Worm (Caenorhabditis elegans) whole organism, midembryonic: ENCODE results near the gene algn-2.

Experiments used
- T22C8.4 ChIP-seq: fragments of 200-800 bp; sonication (Bioruptor generic); IDR thresholded peaks from 2 replicates; pipeline ENCODE4 v1.3.6; 2022; ENCODE audit warnings: missing genetic modification characterization, missing compliant biosample characterization
- cog-1 ChIP-seq: sonication (generic microtip); optimal IDR thresholded peaks from 2 replicates; lab custom pipeline; 2016; ENCODE audit warnings: missing genetic modification characterization, missing compliant biosample characterization
- flt-1 ChIP-seq: fragments of 200-800 bp; sonication (Bioruptor generic); IDR thresholded peaks from 2 replicates; pipeline ENCODE4 v1.3.6; 2022; ENCODE audit warnings: missing genetic modification characterization, missing compliant biosample characterization
- klf-2 ChIP-seq: fragments of 200-800 bp; sonication (Bioruptor generic); conservative IDR thresholded peaks from 2 replicates; pipeline ENCODE4 v1.3.6; 2022; ENCODE audit warnings: missing genetic modification reagents, missing genetic modification characterization, missing compliant biosample characterization
- med-1 ChIP-seq: sonication (generic microtip); optimal IDR thresholded peaks from 2 replicates; lab custom pipeline; 2017; ENCODE audit warnings: missing genetic modification characterization, mild to moderate bottlenecking, missing compliant biosample characterization, antibody characterized with exemption, missing genetic modification reagents; ENCODE audit not compliant: insufficient read depth
- ref-1 ChIP-seq: fragments of 200-800 bp; sonication (Bioruptor generic); conservative IDR thresholded peaks from 2 replicates; pipeline ENCODE4 v1.3.6; 2022; ENCODE audit warnings: missing genetic modification reagents, missing genetic modification characterization, missing compliant biosample characterization
- tab-1 ChIP-seq: fragments of 200-800 bp; sonication (Bioruptor generic); IDR thresholded peaks from 2 replicates; pipeline ENCODE4 v1.3.6; 2022; ENCODE audit warnings: missing genetic modification characterization, missing compliant biosample characterization
- ztf-23 ChIP-seq: fragments of 200-800 bp; sonication (Bioruptor generic); IDR thresholded peaks from 2 replicates; pipeline ENCODE4 v1.3.6; 2022; ENCODE audit warnings: missing genetic modification reagents, missing genetic modification characterization, missing compliant biosample characterization
- ztf-29 ChIP-seq: fragments of 200-800 bp; sonication (Bioruptor generic); IDR thresholded peaks from 2 replicates; pipeline ENCODE4 v1.3.6; 2022; ENCODE audit warnings: missing genetic modification reagents, missing genetic modification characterization, missing compliant biosample characterization

algn-2 gene

DNA sequence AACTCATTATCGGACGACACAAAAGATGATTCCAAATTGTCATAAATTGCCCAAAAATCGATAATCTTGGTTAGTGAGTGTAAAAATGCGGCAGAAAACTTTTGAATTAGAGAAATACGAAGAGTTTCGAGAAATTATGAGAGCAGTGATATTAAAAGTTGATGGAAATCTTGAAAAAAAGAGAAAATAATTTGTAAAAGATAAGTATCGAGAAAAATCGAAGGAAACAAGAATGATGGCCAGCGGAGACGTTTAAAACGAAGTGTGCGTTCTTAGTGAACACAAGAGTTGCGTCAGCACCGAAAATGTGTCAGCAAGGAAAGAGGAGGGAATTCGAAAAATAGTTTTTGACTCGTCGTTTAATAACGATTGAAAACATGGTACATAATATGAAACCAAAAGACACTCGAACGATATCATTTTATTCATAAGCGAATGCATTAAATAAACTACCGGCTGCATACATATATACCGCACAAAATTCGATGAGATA is 14.8 kb downstream of the algn-2 start, which contains the start of gene ndx-6:
ndx-6 (minus strand) TSS at position 51 of the 493 bp plus-strand sequence.
- TF ChIP-seq flt-1 (peak; percentile 83), tab-1 (0 out of 2 replicates have a peak, but pooled peaks have one; percentile 39), klf-2 (no peak), ztf-23 (peak; percentile 73), ztf-29 (GFP tag; lab: Robert Waterston, UW) (no peak), cog-1 (tag; lab: Kevin White, UChicago) (peak; percentile 46), T22C8.4 (GFP tag; lab: Robert Waterston, UW) (0 out of 2 replicates have a peak, but pooled peaks have one; percentile 10)

DNA sequence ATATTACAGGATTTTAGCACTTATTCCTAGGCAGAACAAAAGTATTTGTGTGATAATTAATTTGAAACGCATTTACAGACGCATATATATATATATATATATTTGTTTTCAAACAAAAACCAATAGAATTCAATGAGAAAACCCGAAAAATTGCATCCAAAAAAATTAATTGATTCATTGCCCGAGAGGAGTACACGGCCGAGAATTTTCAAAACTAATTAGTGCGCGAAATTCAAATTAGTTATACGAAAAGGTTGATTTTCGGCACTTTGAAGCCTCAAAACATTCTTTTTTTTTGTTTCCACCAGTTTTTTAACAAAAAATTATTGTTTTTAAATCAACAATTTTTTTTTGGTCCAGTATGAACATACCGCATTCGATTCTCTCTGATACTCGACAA is 16.4 kb downstream of the algn-2 start:
- TF ChIP-seq T22C8.4 (GFP tag; lab: Robert Waterston, UW) (no peak), med-1 (GFP tag; lab: Kevin White, UChicago) (no peak), flt-1 (no peak), tab-1 (no peak), cog-1 (tag; lab: Kevin White, UChicago) (no peak), ref-1 (GFP tag; lab: Robert Waterston, UW) (no peak), ztf-23 (no peak), klf-2 (no peak), ztf-29 (GFP tag; lab: Robert Waterston, UW) (no peak)

DNA sequence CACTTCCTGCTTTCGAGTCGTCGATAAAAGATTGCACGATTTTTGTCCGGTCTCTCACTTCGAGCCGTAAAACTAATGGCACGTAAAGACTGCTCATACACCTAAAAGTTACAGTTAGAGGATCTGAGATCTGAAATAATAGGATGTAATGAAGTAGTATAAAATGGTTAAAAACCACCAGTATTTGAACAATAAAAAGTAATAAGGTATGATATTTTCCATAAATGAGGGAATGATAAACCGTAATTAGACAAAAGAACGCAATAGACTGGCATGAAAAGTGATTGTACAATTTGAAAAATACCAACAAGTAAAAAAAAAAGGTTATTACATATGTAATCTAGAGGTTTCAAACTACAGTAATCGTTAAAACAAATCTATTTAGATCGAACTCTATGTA is 18.0 kb downstream of the algn-2 start, which contains the start of gene brap-2:
brap-2 (minus strand) TSS at position 101 of the 400 bp plus-strand sequence.
- no peak for TF ChIP-seq ztf-29 (GFP tag; lab: Robert Waterston, UW)
- no peak for TF ChIP-seq tab-1
- no peak for TF ChIP-seq T22C8.4 (GFP tag; lab: Robert Waterston, UW)
- no peak for TF ChIP-seq ref-1 (GFP tag; lab: Robert Waterston, UW)
- no peak for TF ChIP-seq klf-2
- no peak for TF ChIP-seq flt-1
- no peak for TF ChIP-seq cog-1 (tag; lab: Kevin White, UChicago)
- TF ChIP-seq med-1 (GFP tag; lab: Kevin White, UChicago), result no peak
- TF ChIP-seq ztf-23, result no peak

DNA sequence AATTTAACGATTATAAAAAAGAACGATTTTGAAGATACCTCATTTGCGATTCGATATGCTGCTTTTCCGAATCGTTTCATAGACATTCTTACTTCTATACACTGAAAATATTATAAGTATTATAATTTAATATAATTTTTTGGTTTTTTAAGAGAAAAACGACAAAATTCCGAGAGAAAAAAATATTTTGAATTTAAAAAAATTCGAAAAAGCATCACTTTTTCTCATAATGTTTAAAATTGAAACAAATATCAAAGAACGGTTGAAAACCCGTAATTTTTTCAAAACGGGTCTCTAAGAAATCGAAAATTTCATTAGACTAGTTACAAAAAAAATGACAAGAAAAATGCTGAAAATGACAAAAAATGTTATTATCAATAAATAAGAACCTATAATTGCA is 20.5 kb downstream of the algn-2 start, which contains the start of gene pink-1:
pink-1 (minus strand) TSS at position 101 of the 400 bp plus-strand sequence.
- TF ChIP-seq T22C8.4 (GFP tag; lab: Robert Waterston, UW) (no peak), cog-1 (tag; lab: Kevin White, UChicago) (no peak), tab-1 (no peak), ref-1 (GFP tag; lab: Robert Waterston, UW) (no peak), klf-2 (no peak), ztf-29 (GFP tag; lab: Robert Waterston, UW) (no peak), flt-1 (no peak), med-1 (GFP tag; lab: Kevin White, UChicago) (no peak), ztf-23 (no peak)

DNA sequence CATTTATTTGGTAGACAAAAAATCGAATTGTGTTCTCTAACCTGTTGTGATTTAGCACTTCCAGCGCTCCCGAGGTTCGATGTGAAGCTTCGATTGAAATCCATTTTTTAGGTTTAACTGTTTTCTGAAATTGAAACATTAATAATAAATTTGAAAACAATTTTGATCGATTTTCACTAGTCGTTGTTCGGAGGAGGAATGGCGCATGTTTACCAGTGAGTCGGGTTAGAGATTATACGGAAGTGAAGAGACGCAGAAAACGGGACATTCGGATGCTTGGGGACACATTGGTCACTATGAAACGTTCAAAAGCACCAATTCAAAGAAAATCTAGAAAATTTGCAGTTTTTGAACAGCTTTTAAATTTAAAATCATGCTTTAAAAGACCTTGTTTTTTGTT is 23.7 kb downstream of the algn-2 start, which contains the start of gene fbxl-3:
fbxl-3 (minus strand) TSS at position 124 of the 400 bp plus-strand sequence.
- TF ChIP-seq med-1 (GFP tag; lab: Kevin White, UChicago) (no peak), tab-1 (no peak), flt-1 (no peak)

DNA sequence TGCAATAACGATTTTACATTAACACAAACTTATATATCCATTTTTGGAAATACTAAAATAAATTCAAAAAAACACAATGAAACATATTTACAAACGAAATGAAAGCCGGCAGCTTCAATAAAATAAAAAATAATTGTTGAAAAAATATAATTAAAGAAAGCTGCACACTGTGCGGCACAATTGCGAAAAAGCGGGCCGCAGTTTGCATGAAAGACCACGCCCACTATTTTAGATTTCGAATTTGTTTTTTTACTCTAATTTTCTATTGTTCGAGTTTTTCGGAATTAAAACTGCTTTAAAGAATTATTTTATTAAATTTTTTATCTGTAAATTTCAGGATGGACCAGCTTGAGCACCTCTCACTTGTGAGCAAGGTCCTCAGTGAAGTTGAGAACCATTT is 24.1 kb downstream of the algn-2 start, which contains the start of gene mog-5:
mog-5 (plus strand) TSS at position 338 of the 400 bp plus-strand sequence.
- peak; percentile 68; the same call in 1 of the 2 replicates for TF ChIP-seq ztf-23
- no peak; the same call in 1 of the 2 replicates for TF ChIP-seq klf-2
- TF ChIP-seq ref-1 (GFP tag; lab: Robert Waterston, UW), result no peak
- TF ChIP-seq med-1 (GFP tag; lab: Kevin White, UChicago), result peak; percentile 64
- TF ChIP-seq tab-1, result 0 out of 2 replicates have a peak, but pooled peaks have one; percentile 58
- peak; percentile 87 for TF ChIP-seq ztf-29 (GFP tag; lab: Robert Waterston, UW)
- 0 out of 2 replicates have a peak, but pooled peaks have one; percentile 29 for TF ChIP-seq flt-1
- TF ChIP-seq cog-1 (tag; lab: Kevin White, UChicago), result peak; percentile 8

DNA sequence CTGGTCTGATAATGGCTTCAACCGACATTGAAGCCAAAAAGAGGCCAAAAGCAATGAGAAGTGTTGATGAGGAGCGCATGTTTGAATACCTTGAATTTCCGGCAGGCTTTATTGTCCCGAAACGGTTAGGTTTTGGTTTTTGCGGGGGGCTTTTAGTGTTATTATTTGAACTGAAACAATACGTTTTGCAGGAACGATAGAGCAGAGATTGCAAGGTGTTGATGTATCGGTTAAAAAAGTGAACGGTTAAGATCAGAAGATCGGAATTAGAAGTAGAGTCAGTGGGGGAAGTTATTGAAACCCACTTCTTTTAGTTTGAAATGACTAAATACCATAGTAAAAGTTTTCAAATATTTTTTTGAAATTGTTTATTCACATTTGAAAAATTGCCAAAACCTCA is 32.5 kb downstream of the algn-2 start, which contains the start of gene clec-141:
clec-141 (minus strand) TSS at position 101 of the 400 bp plus-strand sequence.
- no peak for TF ChIP-seq ztf-29 (GFP tag; lab: Robert Waterston, UW)
- TF ChIP-seq ref-1 (GFP tag; lab: Robert Waterston, UW), result no peak
- no peak for TF ChIP-seq T22C8.4 (GFP tag; lab: Robert Waterston, UW)
- no peak for TF ChIP-seq cog-1 (tag; lab: Kevin White, UChicago)
- no peak for TF ChIP-seq med-1 (GFP tag; lab: Kevin White, UChicago)
- no peak for TF ChIP-seq flt-1
- TF ChIP-seq ztf-23, result no peak
- TF ChIP-seq klf-2, result no peak
- no peak for TF ChIP-seq tab-1

DNA sequence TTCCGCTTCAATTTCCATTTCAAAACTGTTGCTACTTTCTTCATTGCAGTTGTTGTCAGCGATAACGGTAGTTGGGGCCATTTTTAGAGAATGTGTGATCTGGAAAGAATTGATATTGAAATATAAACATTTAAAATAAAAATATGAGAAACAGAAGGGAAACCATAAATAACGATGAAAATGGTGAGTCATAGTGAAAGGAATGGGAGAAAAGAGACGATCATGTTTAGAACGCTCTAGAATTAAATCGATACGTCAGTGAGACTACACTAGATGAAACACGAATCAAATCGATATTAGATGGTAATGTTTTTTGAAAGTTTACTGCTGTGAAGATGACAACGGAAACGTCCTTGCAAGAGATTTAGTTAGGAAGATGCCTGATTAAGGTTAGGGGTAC is 33.9 kb downstream of the algn-2 start, which contains the start of the genes EEED8.12 and EEED8.4:
EEED8.12 (minus strand) TSS at position 101 of the 400 bp plus-strand sequence.
EEED8.4 (plus strand) TSS at position 396 of the 400 bp plus-strand sequence.
- TF ChIP-seq ref-1 (GFP tag; lab: Robert Waterston, UW) (no peak), tab-1 (no peak), T22C8.4 (GFP tag; lab: Robert Waterston, UW) (no peak), klf-2 (no peak), ztf-29 (GFP tag; lab: Robert Waterston, UW) (no peak), med-1 (GFP tag; lab: Kevin White, UChicago) (no peak), cog-1 (tag; lab: Kevin White, UChicago) (no peak), flt-1 (no peak), ztf-23 (no peak)

DNA sequence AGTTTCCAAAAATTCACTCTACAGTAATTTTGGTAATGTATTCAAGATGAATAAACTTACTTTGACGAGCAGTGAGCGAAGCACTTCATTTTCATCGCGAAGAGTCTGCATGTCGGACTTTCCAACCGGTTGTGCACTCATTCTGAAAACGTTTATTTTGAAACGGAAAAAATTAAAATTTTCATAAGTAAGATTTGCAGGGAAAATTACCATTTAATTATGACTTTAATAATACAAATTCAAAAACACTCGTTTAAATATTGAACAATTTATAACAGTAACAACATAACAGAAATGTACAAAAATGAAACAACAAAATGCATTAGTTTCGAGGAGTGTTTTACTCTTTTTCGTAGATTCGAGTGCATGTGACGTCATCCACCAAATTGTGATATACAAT is 37.4 kb downstream of the algn-2 start, which contains the start of the genes EEED8.13 and EEED8.18:
EEED8.13 (minus strand) TSS at position 101 of the 400 bp plus-strand sequence.
EEED8.18 (minus strand) TSS at position 144 of the 400 bp plus-strand sequence.
- TF ChIP-seq ztf-23, result no peak
- TF ChIP-seq tab-1, result no peak
- no peak for TF ChIP-seq cog-1 (tag; lab: Kevin White, UChicago)
- TF ChIP-seq T22C8.4 (GFP tag; lab: Robert Waterston, UW), result no peak
- no peak for TF ChIP-seq flt-1
- TF ChIP-seq med-1 (GFP tag; lab: Kevin White, UChicago), result no peak
- TF ChIP-seq ztf-29 (GFP tag; lab: Robert Waterston, UW), result no peak
- no peak for TF ChIP-seq ref-1 (GFP tag; lab: Robert Waterston, UW)
- no peak for TF ChIP-seq klf-2
